Worm (Caenorhabditis elegans): Measurements from ENCODE around the gene tgt-2.

tgt-2 gene

ce11 chrV:18998045-18998444 lies at the start of gene tgt-2:
Gene tgt-2 (plus strand): TSS chrV:18998345.
- no peak for TF ChIP-seq unc-62 (GFP tag; optimal IDR thresholded peaks at IDR 0.05)

DNA sequence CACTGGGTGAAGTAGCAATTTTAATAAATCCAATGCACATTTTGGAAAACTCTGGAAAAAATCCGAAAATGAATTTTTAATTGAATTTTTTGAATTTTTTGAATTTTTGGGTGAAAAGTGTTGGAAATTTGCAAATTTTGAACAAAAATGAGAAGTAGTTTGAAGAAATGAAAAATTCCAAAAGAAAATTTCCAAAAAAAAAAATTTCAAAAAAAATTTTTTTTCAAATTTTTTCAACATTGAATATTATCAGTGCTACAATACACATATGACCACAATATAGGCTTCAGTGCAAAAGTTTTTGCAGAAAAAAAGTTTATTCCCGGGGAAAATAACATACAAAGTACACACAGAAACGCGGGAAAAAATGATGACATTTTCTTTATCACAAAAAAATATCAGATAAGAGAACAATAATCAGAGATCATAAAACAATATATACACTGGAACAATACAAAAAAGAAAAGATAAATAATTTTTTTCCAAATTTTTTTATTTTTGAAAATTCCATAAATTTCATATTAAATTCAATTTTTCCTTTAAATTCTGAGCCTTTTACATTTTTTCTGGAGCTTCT lies 40.8 kb upstream of the tgt-2 start, which contains the start of gene hrg-10:
hrg-10 (minus strand) TSS at position 51 of the 577 bp plus-strand sequence.
- no peak for TF ChIP-seq unc-62 (GFP tag; optimal IDR thresholded peaks at IDR 0.05)

DNA sequence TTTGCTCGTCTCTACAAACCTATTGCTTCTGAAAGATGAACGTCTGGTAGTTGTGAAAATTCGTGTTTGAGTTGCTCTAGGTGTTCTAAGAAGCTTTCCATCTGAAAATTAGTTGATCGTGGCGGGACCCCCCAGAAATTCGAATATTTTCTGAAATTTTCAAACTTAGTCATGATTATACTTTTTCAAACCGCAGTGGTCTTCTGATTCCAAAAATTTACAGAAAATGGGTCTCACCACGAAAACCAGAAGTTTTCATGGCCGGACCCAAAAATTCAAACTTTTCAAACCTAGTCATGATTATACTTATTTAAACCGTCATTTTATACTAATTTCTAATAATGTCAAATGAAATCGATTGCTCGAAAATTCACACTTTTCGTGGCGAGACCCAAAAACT lies 38.1 kb upstream of the tgt-2 start, which contains the start of gene ztf-20:
ztf-20 (minus strand) TSS at position 101 of the 400 bp plus-strand sequence.
- no peak for TF ChIP-seq unc-62 (GFP tag; optimal IDR thresholded peaks at IDR 0.05)

DNA sequence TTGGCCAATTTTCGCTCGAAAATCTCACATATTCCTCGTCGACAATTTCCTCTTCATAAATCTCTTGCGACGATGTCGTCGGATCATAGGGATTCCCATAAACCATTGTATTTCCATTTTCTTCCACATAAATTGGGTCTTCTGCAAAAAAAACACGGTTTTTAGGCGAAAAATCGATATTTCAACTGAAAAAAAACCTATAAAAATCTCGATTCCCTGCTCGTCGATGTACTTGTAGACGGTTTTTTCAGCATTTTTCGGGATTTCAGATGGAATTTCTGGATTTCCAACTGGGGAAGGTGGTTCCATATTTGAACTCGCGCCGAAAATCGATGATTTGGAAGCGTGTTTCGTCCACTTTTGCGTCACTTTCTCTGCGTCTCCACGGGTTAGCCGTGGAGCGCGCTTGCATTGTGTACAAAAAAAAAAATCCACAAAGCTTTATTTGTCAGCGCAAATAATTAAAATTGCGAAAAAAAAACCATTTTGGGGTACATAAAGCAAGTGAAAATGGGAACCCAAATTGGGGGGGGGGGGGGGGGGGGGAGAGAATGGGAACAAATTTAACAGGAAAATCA lies 30.6 kb upstream of the tgt-2 start, which contains the start of gene Y39B6A.43:
Y39B6A.43 (minus strand) TSS at position 351 of the 578 bp plus-strand sequence.
- TF ChIP-seq unc-62 (GFP tag; optimal IDR thresholded peaks at IDR 0.05), result no peak

DNA sequence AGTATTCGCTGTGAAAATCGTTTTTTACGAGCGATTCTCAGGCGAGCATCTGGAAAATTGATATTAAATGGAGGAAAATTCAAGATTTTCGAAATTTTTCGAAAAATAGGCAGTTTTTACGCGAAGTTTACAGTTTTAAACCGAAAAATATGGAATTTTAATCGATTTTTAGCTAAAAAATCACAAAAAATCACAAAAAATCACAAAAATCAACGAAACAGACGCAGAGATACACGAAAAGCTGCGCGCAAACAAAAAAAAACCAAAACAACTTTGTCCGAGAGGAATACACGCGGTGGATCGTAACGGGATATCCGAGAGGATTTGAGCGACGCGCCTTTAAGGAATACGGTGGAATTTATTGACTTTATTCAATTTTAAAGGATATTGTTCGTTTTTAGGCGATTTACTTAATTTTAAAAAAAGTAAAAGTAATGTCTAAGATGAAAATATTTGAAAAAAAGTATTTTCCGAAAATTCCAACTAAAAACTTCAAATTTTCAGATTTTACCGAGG lies 28.5 kb upstream of the tgt-2 start, which contains the start of gene Y39B6A.42:
Y39B6A.42 (minus strand) TSS at position 51 of the 516 bp plus-strand sequence.
- TF ChIP-seq unc-62 (GFP tag; optimal IDR thresholded peaks at IDR 0.05), result no peak

DNA sequence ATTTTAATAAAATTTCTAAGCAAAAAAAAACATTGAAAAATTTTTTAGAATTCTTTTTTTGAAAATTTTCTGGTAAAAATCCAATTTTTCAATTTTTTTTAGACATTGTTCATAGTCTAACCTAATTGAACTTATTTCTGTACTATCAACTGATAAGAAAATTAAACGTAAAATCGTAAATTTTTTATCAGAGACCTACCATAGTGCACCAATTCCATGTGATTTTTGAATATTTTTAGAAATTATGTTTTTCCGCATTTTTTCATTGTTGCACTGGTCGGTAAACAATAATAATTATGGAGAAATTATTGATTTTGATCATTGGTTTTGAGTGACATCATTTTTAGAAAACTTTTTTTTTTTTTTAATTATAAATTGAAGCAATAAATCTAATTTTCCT lies 21.6 kb upstream of the tgt-2 start:
- TF ChIP-seq unc-62 (GFP tag; optimal IDR thresholded peaks at IDR 0.05), result no peak

DNA sequence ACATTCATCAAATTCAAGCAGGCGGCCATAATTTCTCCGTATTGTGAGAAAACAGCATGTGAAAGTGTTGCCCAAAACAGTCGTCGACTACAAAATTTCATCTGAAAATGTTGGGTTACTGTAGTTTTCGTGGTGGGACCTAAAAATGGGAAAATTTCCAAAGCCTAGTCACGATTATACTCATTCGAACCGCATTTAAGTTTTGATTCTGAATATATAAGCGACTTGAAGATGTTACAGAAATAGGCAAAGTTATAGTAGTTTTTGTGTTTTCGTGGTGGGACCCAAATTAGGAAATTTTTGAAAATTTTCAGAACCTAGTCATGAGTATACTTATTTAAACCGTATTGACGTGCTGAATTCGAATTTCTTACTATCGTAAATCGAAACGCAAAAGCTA lies 20.3 kb upstream of the tgt-2 start, which contains the start of gene Y39B6A.41:
Y39B6A.41 (minus strand) TSS at position 101 of the 400 bp plus-strand sequence.
- no peak for TF ChIP-seq unc-62 (GFP tag; optimal IDR thresholded peaks at IDR 0.05)

DNA sequence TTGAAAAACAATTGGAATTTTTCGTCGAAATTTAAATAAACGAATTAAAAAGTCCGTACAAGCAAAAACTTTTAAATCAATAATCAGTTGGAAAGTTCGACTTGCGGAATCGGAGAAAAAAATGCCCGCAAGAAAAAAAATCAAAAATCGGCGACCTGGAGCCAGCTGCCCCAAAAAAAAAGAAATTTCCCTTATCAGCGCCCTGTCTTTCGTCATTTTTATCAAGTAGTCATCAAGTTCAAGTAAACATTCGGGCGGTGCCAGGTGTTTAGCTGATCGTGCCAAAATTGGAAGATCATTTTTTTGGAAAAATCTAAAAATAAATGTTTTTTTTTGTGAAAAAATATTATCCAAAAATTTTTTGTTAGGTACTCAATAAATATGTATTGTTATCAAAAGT lies 19.8 kb upstream of the tgt-2 start:
- no peak for TF ChIP-seq unc-62 (GFP tag; optimal IDR thresholded peaks at IDR 0.05)

DNA sequence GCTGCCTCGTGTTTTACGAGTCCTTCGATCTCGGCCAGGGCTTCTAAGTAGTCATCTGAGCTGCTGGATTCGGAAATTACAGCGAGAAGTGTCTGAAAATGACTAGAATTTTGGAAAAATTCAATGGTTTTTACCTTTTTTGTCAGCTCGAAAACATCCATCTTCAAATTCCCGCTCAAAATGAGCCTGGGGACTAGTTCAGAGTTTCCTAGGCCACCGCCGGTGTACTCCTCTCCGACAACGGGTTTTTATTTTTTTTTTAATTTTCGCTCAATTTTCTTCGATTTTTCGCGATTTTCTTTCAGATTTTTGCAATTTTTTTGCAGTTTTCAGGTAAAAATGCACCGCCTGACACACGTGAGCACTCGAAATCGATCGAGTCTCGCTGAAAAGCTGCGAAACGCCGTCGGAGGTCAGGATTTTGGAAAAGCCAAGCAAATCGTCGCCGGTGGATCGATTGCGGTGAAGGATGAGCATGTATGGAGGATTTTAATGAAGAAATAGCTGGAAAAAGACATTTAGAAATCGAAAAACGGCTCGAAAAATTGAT lies 17.1 kb upstream of the tgt-2 start, which contains the start of the genes mrps-35 and sws-1:
mrps-35 (plus strand) TSS at position 327 of the 550 bp plus-strand sequence.
sws-1 (minus strand) TSS at position 500 of the 550 bp plus-strand sequence.
- TF ChIP-seq unc-62 (GFP tag; optimal IDR thresholded peaks at IDR 0.05), result no peak

DNA sequence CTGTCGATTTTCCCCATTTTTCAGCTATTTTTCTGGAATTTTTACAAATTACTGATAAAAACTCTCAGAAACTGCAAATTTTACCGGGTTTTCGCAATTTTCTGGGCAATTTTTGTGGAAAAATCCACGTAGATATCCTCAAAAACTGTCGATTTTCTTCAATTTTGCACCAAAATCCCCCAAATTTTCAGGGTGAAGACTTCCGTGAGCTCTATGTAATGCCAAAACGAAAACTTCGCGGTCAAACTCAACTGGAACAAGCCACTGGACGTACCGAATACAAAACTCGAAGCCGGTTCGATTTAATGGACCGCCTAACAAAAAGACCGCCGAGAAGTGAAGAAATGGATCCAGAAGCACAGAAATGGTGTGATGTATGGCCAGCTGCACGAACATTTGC lies 16.4 kb upstream of the tgt-2 start:
- TF ChIP-seq unc-62 (GFP tag; optimal IDR thresholded peaks at IDR 0.05), result no peak

DNA sequence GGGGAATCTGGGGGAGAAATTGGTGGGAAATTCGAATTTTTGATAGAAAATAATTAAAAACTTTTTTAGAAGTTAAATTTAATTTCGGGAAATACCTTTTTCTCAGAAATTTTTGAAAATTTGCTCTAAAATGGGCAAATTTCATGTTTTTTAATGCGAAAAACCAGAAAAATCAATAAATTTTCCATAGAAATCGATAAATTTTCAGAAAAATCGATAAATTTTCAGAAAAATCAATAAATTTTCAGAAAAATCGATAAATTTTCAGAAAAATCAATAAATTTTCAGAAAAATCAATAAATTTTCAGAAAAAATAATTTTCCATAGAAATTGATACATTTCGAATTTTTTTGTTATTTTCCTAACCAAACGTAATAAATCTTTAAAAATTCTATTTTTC lies 12.0 kb upstream of the tgt-2 start:
- TF ChIP-seq unc-62 (GFP tag; optimal IDR thresholded peaks at IDR 0.05), result no peak

DNA sequence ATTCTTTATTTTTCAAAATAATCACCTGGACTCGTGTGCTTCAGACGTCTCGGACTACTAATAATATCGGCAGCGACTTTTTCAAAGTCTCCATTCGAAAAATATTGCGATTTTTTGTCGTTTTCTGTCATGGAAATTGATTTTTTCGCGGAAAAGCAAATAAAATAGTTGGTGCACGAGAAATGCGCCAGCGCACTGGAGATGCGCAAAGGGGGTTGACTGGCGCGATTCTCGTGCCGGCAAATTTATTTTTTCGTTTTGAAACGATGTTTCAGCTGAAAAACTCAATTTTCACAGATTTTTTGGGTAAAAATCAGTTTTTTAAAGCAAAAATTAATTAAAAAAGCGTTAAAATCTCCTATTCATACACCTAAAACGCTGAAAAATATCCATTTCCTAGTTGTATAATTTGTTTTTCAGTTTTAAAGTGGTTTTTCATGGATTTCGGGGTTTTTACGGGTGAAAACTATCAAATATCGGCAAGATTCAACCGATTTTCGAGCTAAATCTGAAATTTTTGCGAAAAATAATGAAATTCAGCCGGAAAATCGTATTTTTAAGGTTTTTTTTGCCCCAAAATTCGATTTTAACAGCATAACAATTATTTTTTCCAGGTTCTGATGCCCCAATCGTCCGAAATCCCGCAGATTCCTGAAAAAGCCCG lies 7.8 kb upstream of the tgt-2 start, which contains the start of the genes reps-1 and Y39B6A.37:
reps-1 (minus strand) TSS at position 263 of the 664 bp plus-strand sequence.
Y39B6A.37 (plus strand) TSS at position 614 of the 664 bp plus-strand sequence.
- TF ChIP-seq unc-62 (GFP tag; optimal IDR thresholded peaks at IDR 0.05), result no peak

DNA sequence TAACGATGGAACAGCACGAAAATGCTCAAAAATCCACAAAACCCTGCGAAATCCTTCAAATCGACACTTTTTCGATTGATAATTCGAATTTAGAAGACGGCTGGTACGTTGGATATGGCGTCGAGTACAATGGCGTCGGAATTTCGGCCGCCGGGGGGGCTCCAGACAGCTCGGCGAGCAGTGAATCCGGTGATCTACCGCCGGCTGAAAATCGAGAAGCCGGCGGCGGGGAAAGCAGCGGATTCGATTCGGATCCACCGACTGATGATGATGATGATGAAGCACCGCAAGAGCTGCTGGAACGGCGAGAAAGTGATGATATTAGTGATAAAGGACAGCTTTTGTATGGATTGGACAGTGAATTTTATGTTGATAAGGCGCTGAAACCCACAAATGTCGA lies 7.2 kb upstream of the tgt-2 start:
- TF ChIP-seq unc-62 (GFP tag; optimal IDR thresholded peaks at IDR 0.05), result no peak

ce11 chrV:18993017-18993416 lies 5.1 kb upstream of the tgt-2 start:
- no peak for TF ChIP-seq unc-62 (GFP tag; optimal IDR thresholded peaks at IDR 0.05)

DNA sequence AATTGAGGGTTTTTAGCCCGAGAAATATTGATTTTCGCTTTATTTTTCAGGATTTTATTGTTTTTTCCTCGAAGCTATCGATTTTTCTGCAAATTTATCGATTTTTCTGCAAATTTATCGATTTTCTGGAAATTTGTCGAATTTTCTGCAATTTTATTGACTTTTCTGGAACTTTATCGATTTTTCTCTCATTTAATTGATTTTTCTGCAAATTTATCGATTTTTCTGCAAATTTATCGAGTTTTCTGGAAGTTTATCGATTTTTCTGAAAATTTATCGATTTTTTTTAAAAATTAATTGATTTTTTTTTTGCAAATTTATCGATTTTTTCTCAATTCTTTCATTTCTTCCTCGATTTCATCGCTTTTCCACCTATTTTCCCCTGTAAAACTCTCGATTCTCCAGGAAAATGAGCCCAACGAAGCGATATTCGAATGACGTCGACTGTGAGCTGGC lies 4.6 kb upstream of the tgt-2 start, which contains the start of gene gtf-2F2:
gtf-2F2 (plus strand) TSS at position 406 of the 456 bp plus-strand sequence.
- no peak for TF ChIP-seq unc-62 (GFP tag; optimal IDR thresholded peaks at IDR 0.05)

DNA sequence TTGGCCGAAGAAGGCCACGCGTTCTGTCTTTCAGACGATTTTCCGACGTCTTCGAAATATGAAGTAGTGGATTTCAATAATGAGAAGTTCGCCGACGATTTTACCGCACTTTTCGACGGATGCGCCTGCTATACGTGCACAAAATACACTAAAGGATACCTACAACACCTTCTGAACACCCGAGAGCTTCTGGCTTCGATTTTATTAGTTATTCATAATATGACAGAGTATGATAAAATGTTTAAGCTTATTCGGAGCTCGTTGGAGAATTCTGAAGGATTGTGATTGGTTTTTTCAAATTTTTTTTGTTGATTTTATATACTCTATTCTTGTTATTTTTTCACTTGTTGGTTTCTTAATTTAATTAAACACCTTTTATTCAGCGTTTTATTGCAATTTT lies 2.4 kb downstream of the tgt-2 start:
- no peak for TF ChIP-seq unc-62 (GFP tag; optimal IDR thresholded peaks at IDR 0.05)
